Fruit fly (Drosophila melanogaster) whole organism, embryonic: Measurements from ENCODE around the gene Fbp1.

Source experiments
- Atf3 ChIP-seq: fragments of 200-800 bp; sonication (Bioruptor generic); optimal IDR thresholded peaks from 3 replicates; lab custom pipeline; 2016; ENCODE audit warnings: missing biosample characterization, missing genetic modification characterization
- CG10462 ChIP-seq: fragments of 200-800 bp; sonication (Bioruptor generic); optimal IDR thresholded peaks from 2 replicates; lab custom pipeline; 2016; ENCODE audit warnings: missing biosample characterization, missing genetic modification characterization
- CG11247 ChIP-seq: fragments of 200-800 bp; sonication (Bioruptor generic); IDR thresholded peaks from 2 replicates; pipeline ENCODE4 v1.3.6; 2022; ENCODE audit warnings: missing biosample characterization, missing genetic modification characterization
- CG14965 ChIP-seq: fragments of 200-800 bp; sonication (Bioruptor generic); optimal IDR thresholded peaks from 2 replicates; lab custom pipeline; 2016; ENCODE audit warnings: missing biosample characterization, missing genetic modification characterization, borderline replicate concordance
- CG15696 ChIP-seq: fragments of 200-800 bp; sonication (Bioruptor generic); optimal IDR thresholded peaks from 2 replicates; lab custom pipeline; 2019; ENCODE audit warnings: missing biosample characterization, mild to moderate bottlenecking, missing genetic modification characterization, moderate library complexity
- CG16779 ChIP-seq: fragments of 200-800 bp; sonication (Bioruptor generic); IDR thresholded peaks from 2 replicates; pipeline ENCODE4 v1.3.6; 2022; ENCODE audit warnings: missing biosample characterization, missing genetic modification characterization
- CG31224 ChIP-seq: fragments of 200-800 bp; sonication (Bioruptor generic); IDR thresholded peaks from 2 replicates; pipeline ENCODE4 v1.3.6; 2022; ENCODE audit warnings: missing biosample characterization, missing genetic modification characterization
- CG31365 ChIP-seq: fragments of 200-800 bp; sonication (Bioruptor generic); optimal IDR thresholded peaks from 2 replicates; lab custom pipeline; 2018; ENCODE audit warnings: missing biosample characterization, mild to moderate bottlenecking, missing genetic modification characterization
- CG33557 ChIP-seq: fragments of 200-800 bp; sonication (Bioruptor generic); optimal IDR thresholded peaks from 2 replicates; lab custom pipeline; 2019; ENCODE audit warnings: missing biosample characterization, mild to moderate bottlenecking, missing genetic modification characterization, moderate library complexity
- CG3847 ChIP-seq: fragments of 200-800 bp; sonication (Bioruptor generic); IDR thresholded peaks from 2 replicates; pipeline ENCODE4 v1.3.6; 2022; ENCODE audit warnings: missing biosample characterization, missing genetic modification characterization
- CG4360 ChIP-seq: fragments of 200-800 bp; sonication (Bioruptor generic); IDR thresholded peaks from 2 replicates; pipeline ENCODE4 v1.3.6; 2022; ENCODE audit warnings: missing biosample characterization, missing genetic modification characterization
- CG4730 ChIP-seq: fragments of 200-800 bp; sonication (Bioruptor generic); IDR thresholded peaks from 2 replicates; pipeline ENCODE4 v1.3.6; 2022; ENCODE audit warnings: missing biosample characterization, missing genetic modification characterization
- CG6272 ChIP-seq: fragments of 200-800 bp; sonication (Bioruptor generic); IDR thresholded peaks from 2 replicates; pipeline ENCODE4 v1.3.6; 2022; ENCODE audit warnings: missing biosample characterization, missing genetic modification characterization
- CG6854 ChIP-seq: fragments of 200-800 bp; sonication (Bioruptor generic); optimal IDR thresholded peaks from 3 replicates; lab custom pipeline; 2017; ENCODE audit warnings: missing biosample characterization, mild to moderate bottlenecking, missing genetic modification characterization
- CG7357 ChIP-seq: fragments of 200-800 bp; sonication (Bioruptor generic); IDR thresholded peaks from 3 replicates; pipeline ENCODE4 v1.3.6; 2022; ENCODE audit warnings: missing biosample characterization, missing genetic modification characterization
- CG9215 ChIP-seq: fragments of 200-800 bp; sonication (Bioruptor generic); IDR thresholded peaks from 2 replicates; pipeline ENCODE4 v1.3.6; 2022; ENCODE audit warnings: missing biosample characterization, missing genetic modification characterization
- CHES-1-like ChIP-seq: fragments of 200-800 bp; sonication (Bioruptor generic); optimal IDR thresholded peaks from 2 replicates; lab custom pipeline; 2016; ENCODE audit warnings: missing biosample characterization, missing genetic modification characterization
- Doc2 ChIP-seq: fragments of 200-800 bp; sonication (Bioruptor generic); IDR thresholded peaks from 2 replicates; pipeline ENCODE4 v1.3.6; 2022; ENCODE audit warnings: missing biosample characterization, missing genetic modification characterization
- ERR ChIP-seq: fragments of 200-800 bp; sonication (Bioruptor generic); optimal IDR thresholded peaks from 2 replicates; lab custom pipeline; 2016; ENCODE audit warnings: missing biosample characterization, missing genetic modification characterization
- Eip74EF ChIP-seq, 2 experiments: fragments of 200-800 bp in 1 of 2; fragments of >200 bp in 1 of 2; sonication (Bioruptor generic) in 1 of 2; optimal IDR thresholded peaks; 2 replicates each; lab custom pipeline; 2017 to 2019; ENCODE audit warnings: missing biosample characterization in 2 of 2, missing genetic modification characterization in 2 of 2, mild to moderate bottlenecking in 1 of 2, moderate library complexity in 1 of 2
- Ets65A ChIP-seq: fragments of 200-800 bp; sonication (Bioruptor generic); peaks from one replicate; lab custom pipeline; 2016; ENCODE audit warnings: missing biosample characterization, missing genetic modification characterization
- Hey ChIP-seq: fragments of 200-800 bp; sonication (Bioruptor generic); optimal IDR thresholded peaks from 3 replicates; lab custom pipeline; 2018; ENCODE audit warnings: missing biosample characterization, mild to moderate bottlenecking, missing genetic modification characterization
- Hr39 ChIP-seq: fragments of >200 bp; optimal IDR thresholded peaks from 2 replicates; lab custom pipeline; 2017
- Kr ChIP-seq: fragments of 200-800 bp; sonication (Bioruptor generic); optimal IDR thresholded peaks from 2 replicates; lab custom pipeline; 2017; ENCODE audit warnings: missing biosample characterization, mild to moderate bottlenecking, missing genetic modification characterization
- MBD-R2 ChIP-seq: fragments of 200-800 bp; sonication (Bioruptor generic); IDR thresholded peaks from 2 replicates; pipeline ENCODE4 v1.3.6; 2022; ENCODE audit warnings: missing biosample characterization, missing genetic modification characterization
- Med ChIP-seq: fragments of 200-800 bp; sonication (Bioruptor generic); peaks from one replicate; lab custom pipeline; 2016; ENCODE audit warnings: missing biosample characterization, missing genetic modification characterization, mild to moderate bottlenecking, inconsistent platforms, moderate library complexity
- Neu2 ChIP-seq: fragments of 200-800 bp; sonication (Bioruptor generic); optimal IDR thresholded peaks from 3 replicates; lab custom pipeline; 2016; ENCODE audit warnings: missing biosample characterization, missing genetic modification characterization, borderline replicate concordance
- Nf-YB ChIP-seq: fragments of 200-800 bp; sonication (Bioruptor generic); optimal IDR thresholded peaks from 3 replicates; lab custom pipeline; 2019; ENCODE audit warnings: missing biosample characterization, mild to moderate bottlenecking, missing genetic modification characterization, moderate library complexity
- Nf-YC ChIP-seq: fragments of 200-800 bp; optimal IDR thresholded peaks from 3 replicates; lab custom pipeline; 2019; ENCODE audit warnings: missing biosample characterization, mild to moderate bottlenecking, missing genetic modification characterization, moderate library complexity
- Oaz ChIP-seq: fragments of 200-800 bp; sonication (Bioruptor generic); IDR thresholded peaks from 2 replicates; pipeline ENCODE4 v1.3.6; 2022; ENCODE audit warnings: missing biosample characterization, missing genetic modification characterization
- abd-A ChIP-seq: fragments of 200-800 bp; sonication (Bioruptor generic); optimal IDR thresholded peaks from 3 replicates; lab custom pipeline; 2019; ENCODE audit warnings: missing biosample characterization, mild to moderate bottlenecking, missing genetic modification characterization, moderate library complexity
- bigmax ChIP-seq: fragments of 200-800 bp; sonication (Bioruptor generic); optimal IDR thresholded peaks from 2 replicates; lab custom pipeline; 2018; ENCODE audit warnings: missing biosample characterization, mild to moderate bottlenecking, missing genetic modification characterization
- exex ChIP-seq: fragments of 200-800 bp; sonication (Bioruptor generic); optimal IDR thresholded peaks from 4 replicates; lab custom pipeline; 2018; ENCODE audit warnings: missing biosample characterization, mild to moderate bottlenecking, missing genetic modification characterization, moderate library complexity
- gem ChIP-seq: fragments of 200-800 bp; sonication (Bioruptor generic); optimal IDR thresholded peaks from 2 replicates; lab custom pipeline; 2019; ENCODE audit warnings: missing biosample characterization, mild to moderate bottlenecking, missing genetic modification characterization, moderate library complexity
- insv ChIP-seq, 2 experiments: fragments of 200-800 bp; sonication (Bioruptor generic); optimal IDR thresholded peaks; 3 replicates each; lab custom pipeline; 2016 to 2018; ENCODE audit warnings: missing biosample characterization in 2 of 2, missing genetic modification characterization in 2 of 2
- mirr ChIP-seq: fragments of 200-800 bp; sonication (Bioruptor generic); optimal IDR thresholded peaks from 3 replicates; lab custom pipeline; 2018; ENCODE audit warnings: missing biosample characterization, mild to moderate bottlenecking, missing genetic modification characterization
- nau ChIP-seq: fragments of 200-800 bp; sonication (Bioruptor generic); optimal IDR thresholded peaks from 3 replicates; lab custom pipeline; 2017; ENCODE audit warnings: missing biosample characterization, mild to moderate bottlenecking, missing genetic modification characterization, missing genetic modification reagents
- nerfin-1 ChIP-seq: fragments of 200-800 bp; sonication (Bioruptor generic); optimal IDR thresholded peaks from 3 replicates; lab custom pipeline; 2019; ENCODE audit warnings: missing biosample characterization, mild to moderate bottlenecking, missing genetic modification characterization, moderate library complexity
- pros ChIP-seq: fragments of 200-800 bp; sonication (Bioruptor generic); optimal IDR thresholded peaks from 3 replicates; lab custom pipeline; 2019; ENCODE audit warnings: missing biosample characterization, mild to moderate bottlenecking, missing genetic modification characterization, moderate library complexity
- pum ChIP-seq: fragments of 200-800 bp; sonication (Bioruptor generic); optimal IDR thresholded peaks from 2 replicates; lab custom pipeline; 2016; ENCODE audit warnings: missing biosample characterization, missing genetic modification characterization
- run ChIP-seq: fragments of 200-800 bp; sonication (Bioruptor generic); optimal IDR thresholded peaks from 3 replicates; lab custom pipeline; 2018; ENCODE audit warnings: missing biosample characterization, mild to moderate bottlenecking, missing genetic modification characterization
- schlank ChIP-seq: fragments of 200-800 bp; sonication (Bioruptor generic); optimal IDR thresholded peaks from 2 replicates; lab custom pipeline; 2018; ENCODE audit warnings: missing biosample characterization, mild to moderate bottlenecking, missing genetic modification characterization
- scrt ChIP-seq: fragments of 200-800 bp; sonication (Bioruptor generic); optimal IDR thresholded peaks from 2 replicates; lab custom pipeline; 2018; ENCODE audit warnings: missing biosample characterization, mild to moderate bottlenecking, missing genetic modification characterization, moderate library complexity
- sens ChIP-seq: fragments of 200-800 bp; sonication (Bioruptor generic); peaks from one replicate; lab custom pipeline; 2016; ENCODE audit warnings: missing biosample characterization, missing genetic modification characterization
- seq ChIP-seq: fragments of 200-800 bp; sonication (Bioruptor generic); IDR thresholded peaks from 2 replicates; pipeline ENCODE4 v1.3.6; 2022; ENCODE audit warnings: missing biosample characterization, missing genetic modification characterization
- sug ChIP-seq: fragments of 200-800 bp; optimal IDR thresholded peaks from 2 replicates; lab custom pipeline; 2019; ENCODE audit warnings: missing biosample characterization, mild to moderate bottlenecking, missing genetic modification characterization, moderate library complexity
- vnd ChIP-seq: fragments of 200-800 bp; sonication (Bioruptor generic); IDR thresholded peaks from 3 replicates; pipeline ENCODE4 v1.3.6; 2022; ENCODE audit warnings: missing biosample characterization, missing genetic modification characterization; ENCODE audit not compliant: partially characterized antibody

The Fbp1 gene

DNA sequence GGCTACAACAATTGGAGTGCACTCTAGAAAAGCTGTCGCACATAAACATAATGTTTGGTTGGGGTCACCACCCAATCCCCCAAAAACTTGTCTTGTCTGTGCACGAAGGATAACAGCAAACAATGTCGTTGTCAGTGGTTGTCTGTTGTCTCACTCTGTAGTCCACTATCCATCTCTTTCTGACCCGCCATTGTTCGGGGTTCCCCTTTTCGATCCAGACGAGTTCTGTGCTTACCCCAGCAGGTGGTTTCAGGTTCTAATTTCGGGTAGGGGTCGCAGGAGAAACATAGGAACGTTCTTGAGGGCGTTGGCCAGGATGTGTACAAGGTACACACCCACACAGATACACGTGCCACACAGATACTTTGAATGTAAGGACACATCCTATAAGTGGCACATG is 20.9 kb upstream of the Fbp1 start (continued):
- TF ChIP-seq insv (GFP tag; optimal IDR thresholded peaks at IDR 0.05; lab: Kevin White, UChicago) (peak in 1 of 2 experiments; percentile 43), ERR (GFP tag; lab: Kevin White, UChicago) (no peak), Eip74EF (GFP tag; optimal IDR thresholded peaks at IDR 0.05; lab: Kevin White, UChicago) (no peak), CG7357 (GFP tag; lab: Robert Waterston, UW) (no peak), Atf3 (GFP tag; lab: Kevin White, UChicago) (no peak)

DNA sequence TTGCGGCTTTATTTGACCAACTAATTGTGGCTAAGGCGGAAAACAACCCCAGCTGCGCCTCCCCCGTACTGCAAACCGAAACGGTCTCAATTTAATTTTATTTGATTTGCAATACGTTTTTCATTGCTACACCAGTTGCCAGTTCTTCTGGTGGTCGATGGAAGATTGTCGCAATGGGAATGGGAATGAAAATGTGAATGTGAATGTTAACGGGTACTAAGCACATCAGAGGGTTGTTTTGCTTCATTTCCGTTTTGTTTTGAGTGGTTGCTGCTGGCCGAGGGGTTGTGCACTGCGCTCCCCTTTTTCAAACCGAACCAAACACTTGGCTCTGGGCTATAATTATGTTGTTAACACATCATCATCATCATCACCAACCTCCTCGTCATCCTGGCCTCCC is 16.2 kb upstream of the Fbp1 start:
- TF ChIP-seq CG10462 (no peak), CG33557 (GFP tag; lab: Kevin White, UChicago) (no peak), nerfin-1 (tag; lab: Kevin White, UChicago) (peak; percentile 40), Neu2 (no peak), CG3847 (GFP tag; lab: Robert Waterston, UW) (no peak), run (tag; lab: Kevin White, UChicago) (peak; percentile 44), exex (tag; lab: Kevin White, UChicago) (peak; percentile 6), CG4730 (GFP tag; lab: Robert Waterston, UW) (no peak), pros (GFP tag; lab: Kevin White, UChicago) (peak; percentile 69), seq (GFP tag; lab: Robert Waterston, UW) (peak; percentile 42; the same call in 1 of the 2 replicates), CG31365 (tag; lab: Kevin White, UChicago) (no peak), Kr (GFP tag; lab: Kevin White, UChicago) (peak; percentile 41), Nf-YC (tag; lab: Kevin White, UChicago) (peak; percentile 60), Nf-YB (GFP tag; lab: Kevin White, UChicago) (peak; percentile 47), CG11247 (GFP tag; lab: Robert Waterston, UW) (no peak), abd-A (peak; percentile 76), mirr (peak; percentile 4)
- TF ChIP-seq, all 482 proteins: peak for 10

- no peak for TF ChIP-seq CG31224
- TF ChIP-seq gem (tag; lab: Kevin White, UChicago): no peak
- peak; percentile 51 for TF ChIP-seq Hr39 (lab: Kevin White, UChicago)
- 0 out of 2 replicates have a peak, but pooled peaks have one; percentile 14 for TF ChIP-seq CG9215
- TF ChIP-seq scrt (GFP tag; lab: Kevin White, UChicago): no peak
- no peak for TF ChIP-seq Doc2 (GFP tag; lab: Robert Waterston, UW)
- peak; percentile 57 for TF ChIP-seq Med
- no peak for TF ChIP-seq nau (GFP tag; lab: Kevin White, UChicago)
- 0 out of 2 replicates have a peak, but pooled peaks have one; percentile 21 for TF ChIP-seq CG16779 (GFP tag; lab: Robert Waterston, UW)
- TF ChIP-seq CG4360 (GFP tag; lab: Robert Waterston, UW): 0 out of 2 replicates have a peak, but pooled peaks have one; percentile 37
- TF ChIP-seq Ets65A (GFP tag; lab: Kevin White, UChicago): peak; percentile 62
- no peak for TF ChIP-seq schlank (tag; lab: Kevin White, UChicago)
- no peak for TF ChIP-seq pum (GFP tag; lab: Kevin White, UChicago)
Measured at dm6 chr3L:14112899-14113430, 15.1 kb upstream of the Fbp1 start.

- peak; percentile 86 for TF ChIP-seq sens (GFP tag; lab: Kevin White, UChicago)
- TF ChIP-seq schlank (tag; lab: Kevin White, UChicago): peak; percentile 5
- peak; percentile 0 for TF ChIP-seq Hey
- TF ChIP-seq CG15696 (tag; lab: Kevin White, UChicago): peak; percentile 94
- peak; percentile 79 for TF ChIP-seq sug (tag; lab: Kevin White, UChicago)
- TF ChIP-seq Oaz (GFP tag; lab: Robert Waterston, UW): no peak; the same call in 1 of the 2 replicates
- TF ChIP-seq CG6854: no peak
- peak; percentile 73 for TF ChIP-seq CG6272
- peak; percentile 97 for TF ChIP-seq CG14965 (GFP tag; lab: Kevin White, UChicago)
- peak; percentile 79 for TF ChIP-seq CHES-1-like (GFP tag; lab: Kevin White, UChicago)
- TF ChIP-seq vnd (GFP tag; lab: Robert Waterston, UW): no peak
- TF ChIP-seq MBD-R2 (GFP tag; lab: Robert Waterston, UW): 0 out of 2 replicates have a peak, but pooled peaks have one; percentile 15
- TF ChIP-seq bigmax (GFP tag; lab: Kevin White, UChicago): no peak
Measured at dm6 chr3L:14111411-14111810, 13.6 kb upstream of the Fbp1 start.
